Worm (Caenorhabditis elegans) whole organism, L1 larva: ENCODE data around the gene ZK829.7.

Experiments
- C16A3.4 ChIP-seq: fragments of 150-350 bp; optimal IDR thresholded peaks from 2 replicates; lab custom pipeline; 2014; ENCODE audit warnings: missing biosample characterization, missing genetic modification characterization
- F16B12.6 ChIP-seq: fragments of 150-350 bp; optimal IDR thresholded peaks from 2 replicates; lab custom pipeline; 2014; ENCODE audit warnings: missing biosample characterization, missing genetic modification characterization
- Y116A8C.19 ChIP-seq: sonication (generic microtip); optimal IDR thresholded peaks from 2 replicates; lab custom pipeline; 2016; ENCODE audit warnings: missing compliant biosample characterization, missing genetic modification characterization, borderline replicate concordance
- aha-1 ChIP-seq: fragments of 150-350 bp; optimal IDR thresholded peaks from 2 replicates; lab custom pipeline; 2014; ENCODE audit warnings: missing biosample characterization, missing genetic modification characterization
- ama-1 ChIP-seq: fragments of 150-350 bp; optimal IDR thresholded peaks from 2 replicates; lab custom pipeline; 2014
- blmp-1 ChIP-seq: fragments of 150-350 bp; optimal IDR thresholded peaks from 2 replicates; lab custom pipeline; 2014; ENCODE audit warnings: missing biosample characterization, missing genetic modification characterization
- ceh-82 ChIP-seq, 3 experiments: fragments of 150-350 bp in 1 of 3; sonication (generic microtip) in 2 of 3; optimal IDR thresholded peaks; 2 replicates each; lab custom pipeline; 2014 to 2017; ENCODE audit warnings: missing biosample characterization in 3 of 3, missing genetic modification characterization in 3 of 3
- ceh-90 ChIP-seq: sonication (generic microtip); optimal IDR thresholded peaks from 2 replicates; lab custom pipeline; 2016; ENCODE audit warnings: missing genetic modification characterization, missing compliant biosample characterization
- dpl-1 ChIP-seq, 3 experiments: fragments of 150-350 bp in 2 of 3; sonication (generic microtip) in 1 of 3; optimal IDR thresholded peaks; 2 replicates each; lab custom pipeline; 2014 to 2017; ENCODE audit warnings: missing biosample characterization in 3 of 3, missing genetic modification characterization in 3 of 3, missing genetic modification reagents in 3 of 3
- dsc-1 ChIP-seq: sonication (generic microtip); optimal IDR thresholded peaks from 2 replicates; lab custom pipeline; 2016; ENCODE audit warnings: mild to moderate bottlenecking, missing genetic modification characterization, missing compliant biosample characterization
- efl-1 ChIP-seq, 4 experiments: fragments of 150-350 bp; optimal IDR thresholded peaks in 3 of 4; peaks in 1 of 4; 1 replicate in 1 of 4; 2 replicates in 3 of 4; lab custom pipeline; 2014; ENCODE audit warnings: missing biosample characterization in 2 of 4, missing genetic modification characterization in 2 of 4, missing genetic modification reagents in 2 of 4
- elt-2 ChIP-seq: sonication (generic microtip); optimal IDR thresholded peaks from 2 replicates; lab custom pipeline; 2016; ENCODE audit warnings: missing genetic modification characterization, mild to moderate bottlenecking, inconsistent platforms, missing compliant biosample characterization, missing genetic modification reagents
- elt-3 ChIP-seq, 6 experiments: fragments of 150-350 bp in 1 of 6; sonication (generic microtip); optimal IDR thresholded peaks; 2 replicates each; lab custom pipeline; 2017 to 2018; ENCODE audit warnings: missing biosample characterization in 6 of 6, missing genetic modification characterization in 6 of 6, inconsistent platforms in 1 of 6
- fkh-10 ChIP-seq: sonication (generic microtip); optimal IDR thresholded peaks from 2 replicates; lab custom pipeline; 2017; ENCODE audit warnings: missing biosample characterization, missing genetic modification reagents, missing genetic modification characterization
- fkh-4 ChIP-seq: sonication (generic microtip); optimal IDR thresholded peaks from 2 replicates; lab custom pipeline; 2016; ENCODE audit warnings: missing compliant biosample characterization, missing genetic modification characterization, borderline replicate concordance
- fos-1 ChIP-seq: fragments of 150-350 bp; optimal IDR thresholded peaks from 2 replicates; lab custom pipeline; 2014; ENCODE audit warnings: missing biosample characterization, missing genetic modification characterization
- grh-1 ChIP-seq: fragments of 200-800 bp; sonication (Bioruptor generic); IDR thresholded peaks from 2 replicates; pipeline ENCODE4 v1.3.6; 2022; ENCODE audit warnings: missing genetic modification reagents, missing genetic modification characterization, missing compliant biosample characterization
- hlh-17 ChIP-seq: fragments of 200-800 bp; sonication (Bioruptor generic); optimal IDR thresholded peaks from 2 replicates; lab custom pipeline; 2018; ENCODE audit warnings: missing genetic modification characterization, mild to moderate bottlenecking, missing compliant biosample characterization, moderate library complexity, borderline replicate concordance
- hpl-2 ChIP-seq: fragments of 150-350 bp; optimal IDR thresholded peaks from 2 replicates; lab custom pipeline; 2014; ENCODE audit warnings: missing biosample characterization, missing genetic modification reagents, missing genetic modification characterization
- irx-1 ChIP-seq: sonication (generic microtip); optimal IDR thresholded peaks from 2 replicates; lab custom pipeline; 2016; ENCODE audit warnings: missing genetic modification characterization, missing compliant biosample characterization
- jun-1 ChIP-seq: fragments of 150-350 bp; optimal IDR thresholded peaks from 2 replicates; lab custom pipeline; 2014; ENCODE audit warnings: missing biosample characterization, missing genetic modification reagents, missing genetic modification characterization
- lin-14 ChIP-seq: fragments of 200-800 bp; sonication (Bioruptor generic); optimal IDR thresholded peaks from 2 replicates; lab custom pipeline; 2018; ENCODE audit warnings: mild to moderate bottlenecking, missing genetic modification characterization, moderate library complexity, missing compliant biosample characterization
- lin-35 ChIP-seq, 2 experiments: fragments of 150-350 bp; optimal IDR thresholded peaks; 2 replicates each; lab custom pipeline; 2014; ENCODE audit warnings: missing biosample characterization in 2 of 2, missing genetic modification characterization in 2 of 2, missing genetic modification reagents in 2 of 2
- lir-3 ChIP-seq: sonication (generic microtip); optimal IDR thresholded peaks from 2 replicates; lab custom pipeline; 2016; ENCODE audit warnings: mild to moderate bottlenecking, missing genetic modification characterization, moderate library complexity, missing compliant biosample characterization; ENCODE audit not compliant: poor library complexity
- mab-9 ChIP-seq: fragments of 200-800 bp; sonication (Bioruptor generic); IDR thresholded peaks from 2 replicates; pipeline ENCODE4 v1.3.6; 2022; ENCODE audit warnings: missing genetic modification reagents, missing genetic modification characterization, missing compliant biosample characterization
- mdl-1 ChIP-seq, 2 experiments: fragments of 150-350 bp; optimal IDR thresholded peaks; 2 replicates each; lab custom pipeline; 2014 to 2017; ENCODE audit warnings: missing biosample characterization in 2 of 2, missing genetic modification characterization in 2 of 2, inconsistent platforms in 1 of 2
- mef-2 ChIP-seq: fragments of 150-350 bp; optimal IDR thresholded peaks from 2 replicates; lab custom pipeline; 2014; ENCODE audit warnings: missing biosample characterization, missing genetic modification characterization
- mep-1 ChIP-seq: fragments of 150-350 bp; optimal IDR thresholded peaks from 2 replicates; lab custom pipeline; 2014; ENCODE audit warnings: missing biosample characterization, missing genetic modification characterization
- nhr-11 ChIP-seq: fragments of 150-350 bp; optimal IDR thresholded peaks from 2 replicates; lab custom pipeline; 2014; ENCODE audit warnings: missing biosample characterization, missing genetic modification characterization
- nhr-12 ChIP-seq: sonication (generic microtip); optimal IDR thresholded peaks from 2 replicates; lab custom pipeline; 2017; ENCODE audit warnings: missing biosample characterization, missing genetic modification characterization
- nhr-19 ChIP-seq: fragments of 200-800 bp; sonication (Bioruptor generic); conservative IDR thresholded peaks from 2 replicates; pipeline ENCODE4 v1.3.6; 2022; ENCODE audit warnings: missing genetic modification characterization, missing compliant biosample characterization
- nhr-20 ChIP-seq: sonication (generic microtip); optimal IDR thresholded peaks from 2 replicates; lab custom pipeline; 2016; ENCODE audit warnings: mild to moderate bottlenecking, missing genetic modification characterization, missing compliant biosample characterization
- nhr-237 ChIP-seq: fragments of 150-350 bp; optimal IDR thresholded peaks from 2 replicates; lab custom pipeline; 2014; ENCODE audit warnings: missing biosample characterization, missing genetic modification characterization
- nhr-71 ChIP-seq: sonication (generic microtip); optimal IDR thresholded peaks from 2 replicates; lab custom pipeline; 2016; ENCODE audit warnings: mild to moderate bottlenecking, missing genetic modification characterization, moderate library complexity, missing compliant biosample characterization
- nhr-76 ChIP-seq: sonication (generic microtip); optimal IDR thresholded peaks from 2 replicates; lab custom pipeline; 2017; ENCODE audit warnings: missing biosample characterization, missing genetic modification characterization
- nhr-85 ChIP-seq: sonication (generic microtip); peaks from one replicate; lab custom pipeline; 2016; ENCODE audit warnings: missing genetic modification characterization, inconsistent platforms, missing compliant biosample characterization
- rnt-1 ChIP-seq: sonication (generic microtip); optimal IDR thresholded peaks from 2 replicates; lab custom pipeline; 2016; ENCODE audit warnings: mild to moderate bottlenecking, missing genetic modification characterization, moderate library complexity, missing compliant biosample characterization
- skn-1 ChIP-seq: fragments of 150-350 bp; optimal IDR thresholded peaks from 2 replicates; lab custom pipeline; 2014; ENCODE audit warnings: missing biosample characterization, missing genetic modification characterization
- snpc-4 ChIP-seq: fragments of 150-350 bp; optimal IDR thresholded peaks from 2 replicates; lab custom pipeline; 2014; ENCODE audit warnings: missing biosample characterization, missing genetic modification characterization
- snu-23 ChIP-seq: sonication (generic microtip); optimal IDR thresholded peaks from 2 replicates; lab custom pipeline; 2016; ENCODE audit warnings: missing genetic modification characterization, missing compliant biosample characterization
- sox-4 ChIP-seq: sonication (generic microtip); optimal IDR thresholded peaks from 2 replicates; lab custom pipeline; 2016; ENCODE audit warnings: missing genetic modification characterization, missing compliant biosample characterization
- sptf-1 ChIP-seq: fragments of 150-350 bp; optimal IDR thresholded peaks from 2 replicates; lab custom pipeline; 2014; ENCODE audit warnings: missing biosample characterization, missing genetic modification characterization
- sup-37 ChIP-seq: fragments of 200-800 bp; sonication (Bioruptor generic); optimal IDR thresholded peaks from 2 replicates; lab custom pipeline; 2018; ENCODE audit warnings: mild to moderate bottlenecking, missing genetic modification characterization, missing compliant biosample characterization
- swsn-7 ChIP-seq: sonication (generic microtip); optimal IDR thresholded peaks from 2 replicates; lab custom pipeline; 2016; ENCODE audit warnings: missing genetic modification characterization, missing compliant biosample characterization
- tbx-2 ChIP-seq: sonication (generic microtip); optimal IDR thresholded peaks from 2 replicates; lab custom pipeline; 2016; ENCODE audit warnings: missing genetic modification characterization, missing compliant biosample characterization
- tlp-1 ChIP-seq: fragments of 150-350 bp; optimal IDR thresholded peaks from 2 replicates; lab custom pipeline; 2014; ENCODE audit warnings: missing biosample characterization, missing genetic modification characterization
- unc-130 ChIP-seq: fragments of 150-350 bp; optimal IDR thresholded peaks from 2 replicates; lab custom pipeline; 2017; ENCODE audit warnings: missing biosample characterization, missing genetic modification characterization, inconsistent platforms
- unc-62 ChIP-seq: fragments of 150-350 bp; optimal IDR thresholded peaks from 2 replicates; lab custom pipeline; 2014; ENCODE audit warnings: missing biosample characterization, missing genetic modification reagents, missing genetic modification characterization
- unc-98 ChIP-seq: fragments of 200-800 bp; sonication (Bioruptor generic); IDR thresholded peaks from 2 replicates; pipeline ENCODE4 v1.3.6; 2022; ENCODE audit warnings: missing genetic modification characterization, missing compliant biosample characterization
- xbp-1 ChIP-seq: sonication (generic microtip); optimal IDR thresholded peaks from 2 replicates; lab custom pipeline; 2016; ENCODE audit warnings: missing genetic modification characterization, missing compliant biosample characterization
- zag-1 ChIP-seq: fragments of 150-350 bp; optimal IDR thresholded peaks from 2 replicates; lab custom pipeline; 2014; ENCODE audit warnings: missing biosample characterization, missing genetic modification characterization
- zip-4 ChIP-seq: fragments of 200-800 bp; sonication (Bioruptor generic); optimal IDR thresholded peaks from 2 replicates; lab custom pipeline; 2018; ENCODE audit warnings: mild to moderate bottlenecking, missing genetic modification characterization, moderate library complexity, missing compliant biosample characterization
- ztf-11 ChIP-seq, 2 experiments: sonication (generic microtip); optimal IDR thresholded peaks; 2 replicates each; lab custom pipeline; 2016 to 2017; ENCODE audit warnings: missing genetic modification characterization in 2 of 2, missing biosample characterization in 1 of 2, missing compliant biosample characterization in 1 of 2

ZK829.7 gene

DNA sequence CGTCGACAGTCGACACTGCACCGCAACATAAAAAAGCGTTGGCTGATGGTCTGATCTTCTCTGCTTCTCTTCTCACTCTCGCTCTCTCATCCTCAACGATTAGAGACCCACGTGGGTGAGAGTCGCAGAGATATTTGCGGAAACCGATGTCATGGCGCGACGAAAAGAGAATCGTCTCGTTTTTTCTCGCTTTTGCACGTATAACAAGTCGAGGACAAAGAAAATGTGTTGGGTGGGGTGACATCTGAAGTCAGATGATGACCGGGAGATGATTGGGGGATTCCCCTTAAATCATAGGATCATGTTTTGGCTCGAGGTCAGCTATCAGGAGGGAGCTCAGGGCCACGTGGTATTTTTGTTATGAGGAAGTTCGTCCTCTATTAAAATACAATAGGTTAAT lies 4.9 kb downstream of the ZK829.7 start:
- TF ChIP-seq fkh-4 (tag; lab: Kevin White, UChicago) (no peak), unc-62 (GFP tag; lab: Kevin White, UChicago) (no peak), nhr-19 (GFP tag; lab: Robert Waterston, UW) (peak; percentile 94), jun-1 (tag; lab: Kevin White, UChicago) (peak; percentile 36), blmp-1 (tag; lab: Kevin White, UChicago) (peak; percentile 93), hpl-2 (peak; percentile 46), nhr-237 (tag; lab: Kevin White, UChicago) (peak; percentile 68), nhr-12 (no peak), elt-3 (tag; optimal IDR thresholded peaks at IDR 0.05; lab: Kevin White, UChicago) (peak; percentile 78 to 97 (median 92)), ztf-11 (tag; optimal IDR thresholded peaks at IDR 0.05; lab: Kevin White, UChicago) (peak in 1 of 2 experiments; percentile 32), aha-1 (tag; lab: Kevin White, UChicago) (peak; percentile 83), nhr-71 (peak; percentile 99), rnt-1 (tag; lab: Kevin White, UChicago) (peak; percentile 93), xbp-1 (tag; lab: Kevin White, UChicago) (peak; percentile 85), ceh-90 (tag; lab: Kevin White, UChicago) (no peak), sptf-1 (tag; lab: Kevin White, UChicago) (no peak), tlp-1 (no peak), fkh-10 (GFP tag; lab: Kevin White, UChicago) (no peak), elt-2 (tag; lab: Kevin White, UChicago) (peak; percentile 70), snpc-4 (tag; lab: Kevin White, UChicago) (peak; percentile 33), grh-1 (GFP tag; lab: Robert Waterston, UW) (peak; percentile 87), skn-1 (tag; lab: Kevin White, UChicago) (peak; percentile 54), lin-14 (peak; percentile 99), nhr-20 (tag; lab: Kevin White, UChicago) (peak; percentile 99), irx-1 (tag; lab: Kevin White, UChicago) (peak; percentile 84), nhr-76 (tag; lab: Kevin White, UChicago) (no peak), snu-23 (GFP tag; lab: Kevin White, UChicago) (peak; percentile 96), tbx-2 (tag; lab: Kevin White, UChicago) (peak; percentile 90), fos-1 (tag; lab: Kevin White, UChicago) (peak; percentile 77), ama-1 (lab: Kevin White, UChicago) (no peak), mep-1 (peak; percentile 93), nhr-85 (tag; lab: Kevin White, UChicago) (peak; percentile 100), mdl-1 (tag; optimal IDR thresholded peaks at IDR 0.05; lab: Kevin White, UChicago) (peak; percentile 98 to 100), dpl-1 (GFP tag; optimal IDR thresholded peaks at IDR 0.05; lab: Kevin White, UChicago) (peak; percentile 49 to 66 (median 56)), mab-9 (GFP tag; lab: Robert Waterston, UW) (peak; percentile 62), unc-130 (tag; lab: Kevin White, UChicago) (peak; percentile 69), lir-3 (peak; percentile 81), zag-1 (tag; lab: Kevin White, UChicago) (no peak), mef-2 (peak; percentile 81), unc-98 (GFP tag; lab: Robert Waterston, UW) (peak; percentile 74), zip-4 (GFP tag; lab: Kevin White, UChicago) (peak; percentile 11), ceh-82 (tag; optimal IDR thresholded peaks at IDR 0.05; lab: Kevin White, UChicago) (peak; percentile 39 to 62 (median 43)), efl-1 (optimal IDR thresholded peaks at IDR 0.05; lab: Kevin White, UChicago) (peak; percentile 78 to 79), efl-1 (GFP tag; optimal IDR thresholded peaks at IDR 0.05 in 1 of 2; lab: Kevin White, UChicago) (peak; percentile 42 to 96), sup-37 (GFP tag; lab: Kevin White, UChicago) (peak; percentile 64), Y116A8C.19 (tag; lab: Kevin White, UChicago) (no peak), F16B12.6 (no peak), hlh-17 (GFP tag; lab: Kevin White, UChicago) (no peak), dsc-1 (tag; lab: Kevin White, UChicago) (peak; percentile 55), swsn-7 (tag; lab: Kevin White, UChicago) (peak; percentile 83), nhr-11 (tag; lab: Kevin White, UChicago) (peak; percentile 69), sox-4 (peak; percentile 63), lin-35 (GFP tag; optimal IDR thresholded peaks at IDR 0.05; lab: Kevin White, UChicago) (peak; percentile 65 to 89), C16A3.4 (tag; lab: Kevin White, UChicago) (peak; percentile 82)
